Worm (Caenorhabditis elegans): Measurements from ENCODE around the gene srbc-21.

- TF ChIP-seq ztf-11 (tag; optimal IDR thresholded peaks at IDR 0.05) (no peak), ces-1 (GFP tag; optimal IDR thresholded peaks at IDR 0.05) (no peak), unc-120 (tag; optimal IDR thresholded peaks at IDR 0.05; ENCODE audit: poor library complexity, severe bottlenecking) (no peak), nhr-237 (tag; optimal IDR thresholded peaks at IDR 0.05) (no peak), pha-4 (tag; optimal IDR thresholded peaks at IDR 0.05) (no peak), bed-3 (GFP tag; optimal IDR thresholded peaks at IDR 0.05) (no peak), unc-62 (GFP tag; optimal IDR thresholded peaks at IDR 0.05) (no peak), lin-13 (tag; optimal IDR thresholded peaks at IDR 0.05) (no peak), elt-3 (tag; optimal IDR thresholded peaks at IDR 0.05) (no peak)
Measured at ce11 chrV:2200402-2200801, 45.1 kb downstream of the srbc-21 start.

Measured in whole organism, mixed stage, embryonic.